Worm (Caenorhabditis elegans): ENCODE results near the gene cogc-6.

cogc-6 gene

ce11 chrV:8235331-8235730, 14.2 kb upstream of the cogc-6 start:
- TF ChIP-seq zag-1 (tag; optimal IDR thresholded peaks at IDR 0.05) = no peak
- no peak for TF ChIP-seq pha-4 (GFP tag; IDR thresholded peaks at IDR 0.05)
- no peak for TF ChIP-seq pha-4 (tag; optimal IDR thresholded peaks at IDR 0.05)
- 0 out of 2 replicates have a peak, but pooled peaks have one; percentile 32 for TF ChIP-seq nhr-41 (GFP tag; IDR thresholded peaks at IDR 0.05)
- TF ChIP-seq nhr-76 (tag; optimal IDR thresholded peaks at IDR 0.05) = no peak
- no peak for TF ChIP-seq nhr-48 (tag; optimal IDR thresholded peaks at IDR 0.05)
- TF ChIP-seq ztf-11 (tag; optimal IDR thresholded peaks at IDR 0.05) = no peak
- no peak for TF ChIP-seq attf-4 (tag; optimal IDR thresholded peaks at IDR 0.05)
- TF ChIP-seq ztf-7 (tag; optimal IDR thresholded peaks at IDR 0.05) = no peak
- TF ChIP-seq ZK337.2 (GFP tag; IDR thresholded peaks at IDR 0.05) = no peak
- no peak for TF ChIP-seq spr-3 (GFP tag; optimal IDR thresholded peaks at IDR 0.05)
- TF ChIP-seq lin-1 (GFP tag; IDR thresholded peaks at IDR 0.05) = no peak
- no peak for TF ChIP-seq madf-5 (GFP tag; IDR thresholded peaks at IDR 0.05)
- TF ChIP-seq fkh-10 (GFP tag; optimal IDR thresholded peaks at IDR 0.05) = no peak
- no peak for TF ChIP-seq ctbp-1 (GFP tag; IDR thresholded peaks at IDR 0.05)
- no peak for TF ChIP-seq lin-15B (tag; optimal IDR thresholded peaks at IDR 0.05)
- peak; percentile 9 for TF ChIP-seq hlh-30 (tag; optimal IDR thresholded peaks at IDR 0.05; ENCODE audit: insufficient read depth)
- no peak for TF ChIP-seq ceh-20 (GFP tag; IDR thresholded peaks at IDR 0.05)
- TF ChIP-seq ceh-62 (tag; optimal IDR thresholded peaks at IDR 0.05) = no peak
- no peak for TF ChIP-seq ZK546.5 (tag; optimal IDR thresholded peaks at IDR 0.05)
- peak; percentile 66 for TF ChIP-seq dve-1 (tag; optimal IDR thresholded peaks at IDR 0.05; ENCODE audit: insufficient read depth)
- TF ChIP-seq snpc-4 (tag; optimal IDR thresholded peaks at IDR 0.05) = peak; percentile 61
- no peak for TF ChIP-seq daf-19 (GFP tag; conservative IDR thresholded peaks at IDR 0.05)
- TF ChIP-seq php-3 (GFP tag; IDR thresholded peaks at IDR 0.05) = no peak
- no peak for TF ChIP-seq T20F7.1 (GFP tag; optimal IDR thresholded peaks at IDR 0.05)
- TF ChIP-seq lin-29 (GFP tag; IDR thresholded peaks at IDR 0.05) = no peak
- peak; percentile 41; the same call in 1 of the 2 replicates for TF ChIP-seq vab-7 (GFP tag; IDR thresholded peaks at IDR 0.05)
- TF ChIP-seq nhr-11 (tag; optimal IDR thresholded peaks at IDR 0.05) = no peak
- peak; percentile 18 for TF ChIP-seq gei-8 (GFP tag; optimal IDR thresholded peaks at IDR 0.05)
- no peak; the same call in 1 of the 2 replicates for TF ChIP-seq Y48G9A.11 (GFP tag; IDR thresholded peaks at IDR 0.05)
- 0 out of 2 replicates have a peak, but pooled peaks have one; percentile 32 for TF ChIP-seq dmd-8 (GFP tag; IDR thresholded peaks at IDR 0.05)
- 0 out of 2 replicates have a peak, but pooled peaks have one; percentile 45 for TF ChIP-seq F26F4.8 (GFP tag; conservative IDR thresholded peaks at IDR 0.05)
- TF ChIP-seq set-16 (GFP tag; IDR thresholded peaks at IDR 0.05) = no peak
- no peak for TF ChIP-seq pqm-1 (tag; optimal IDR thresholded peaks at IDR 0.05)
- no peak; the same call in 1 of the 2 replicates for TF ChIP-seq mxl-2 (GFP tag; conservative IDR thresholded peaks at IDR 0.05)
- TF ChIP-seq T26A8.4 (GFP tag; IDR thresholded peaks at IDR 0.05) = no peak
- TF ChIP-seq tra-1 (GFP tag; IDR thresholded peaks at IDR 0.05) = no peak
- TF ChIP-seq lsy-2 (tag; optimal IDR thresholded peaks at IDR 0.05) = no peak
- peak; percentile 70 for TF ChIP-seq lim-7 (GFP tag; IDR thresholded peaks at IDR 0.05)
- TF ChIP-seq ces-1 (GFP tag; optimal IDR thresholded peaks at IDR 0.05) = no peak
- no peak for TF ChIP-seq arid-1 (GFP tag; conservative IDR thresholded peaks at IDR 0.05)
- TF ChIP-seq lin-13 (GFP tag; optimal IDR thresholded peaks at IDR 0.05) = no peak
- no peak for TF ChIP-seq unc-39 (tag; optimal IDR thresholded peaks at IDR 0.05)
- no peak for TF ChIP-seq aly-2 (tag; optimal IDR thresholded peaks at IDR 0.05)
- TF ChIP-seq Y75B8A.6 (GFP tag; IDR thresholded peaks at IDR 0.05) = no peak
- TF ChIP-seq lin-38 (GFP tag; IDR thresholded peaks at IDR 0.05) = no peak
- TF ChIP-seq jun-1 (tag; optimal IDR thresholded peaks at IDR 0.05) = no peak
- TF ChIP-seq lin-39 (tag; optimal IDR thresholded peaks at IDR 0.05) = no peak
- no peak for TF ChIP-seq mxl-3 (GFP tag; optimal IDR thresholded peaks at IDR 0.05)
- no peak for TF ChIP-seq egl-43 (GFP tag; IDR thresholded peaks at IDR 0.05)
- TF ChIP-seq Y105C5A.15 (GFP tag; IDR thresholded peaks at IDR 0.05) = no peak
- no peak for TF ChIP-seq saeg-2 (GFP tag; IDR thresholded peaks at IDR 0.05)
- no peak for TF ChIP-seq F10B5.3 (tag; optimal IDR thresholded peaks at IDR 0.05)

Data from whole organism, L4 larva.